Worm (Caenorhabditis elegans): ENCODE data around the gene T24E12.10.

DNA sequence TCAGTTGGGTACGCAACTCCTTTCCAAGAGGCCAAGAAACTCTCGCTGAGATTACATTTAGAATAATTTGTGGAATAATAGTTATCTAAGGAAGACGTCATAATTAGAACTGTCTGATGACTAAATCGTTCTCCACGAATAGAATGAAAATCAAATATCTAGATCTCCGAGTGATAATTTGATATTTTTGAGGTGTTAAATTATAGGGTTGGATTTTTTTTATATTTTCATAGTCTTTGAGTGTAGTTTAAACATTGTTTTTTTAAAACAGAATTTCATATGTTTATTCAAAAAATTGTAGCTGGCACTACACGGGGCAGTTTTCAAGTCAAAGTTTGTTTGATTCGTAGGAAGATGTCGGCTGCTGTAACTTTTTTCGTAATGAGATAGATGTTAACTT, 56.6 kb downstream of the T24E12.10 start, which contains the start of gene srh-99:
- TF ChIP-seq ref-2 (tag; optimal IDR thresholded peaks at IDR 0.05) (no peak), nfya-1 (tag; optimal IDR thresholded peaks at IDR 0.05) (no peak), pqm-1 (tag; optimal IDR thresholded peaks at IDR 0.05) (no peak), Y22D7AL.16 (tag; optimal IDR thresholded peaks at IDR 0.05) (no peak), ceh-31 (tag; optimal IDR thresholded peaks at IDR 0.05) (no peak), C08G9.2 (tag; optimal IDR thresholded peaks at IDR 0.05) (no peak), elt-2 (tag; optimal IDR thresholded peaks at IDR 0.05) (no peak), ceh-48 (tag; optimal IDR thresholded peaks at IDR 0.05) (no peak), nhr-11 (tag; optimal IDR thresholded peaks at IDR 0.05) (no peak), ceh-18 (tag; optimal IDR thresholded peaks at IDR 0.05) (no peak)
